Fruit fly (Drosophila melanogaster) whole organism, embryonic: ENCODE results near the gene CG34291.

Source experiments
- Awh ChIP-seq: fragments of 200-800 bp; sonication (Bioruptor generic); IDR thresholded peaks from 2 replicates; pipeline ENCODE4, ENCODE4 v1.3.6; 2022; ENCODE audit warnings: missing biosample characterization, missing genetic modification characterization
- Bgb ChIP-seq: fragments of 200-800 bp; sonication (Bioruptor generic); IDR thresholded peaks from 2 replicates; pipeline ENCODE4 v1.3.6; 2022; ENCODE audit warnings: missing biosample characterization, missing genetic modification characterization; ENCODE audit not compliant: partially characterized antibody
- CG12071 ChIP-seq: fragments of 200-800 bp; sonication (Bioruptor generic); optimal IDR thresholded peaks from 3 replicates; lab custom pipeline; 2018; ENCODE audit warnings: missing biosample characterization, mild to moderate bottlenecking, missing genetic modification characterization
- CG1233 ChIP-seq: fragments of 200-800 bp; sonication (Bioruptor generic); optimal IDR thresholded peaks from 4 replicates; lab custom pipeline; 2018; ENCODE audit warnings: missing biosample characterization, mild to moderate bottlenecking, missing genetic modification characterization
- CG12659 ChIP-seq: fragments of 200-800 bp; sonication (Bioruptor generic); optimal IDR thresholded peaks from 3 replicates; lab custom pipeline; 2017; ENCODE audit warnings: mild to moderate bottlenecking, missing biosample characterization, missing genetic modification reagents, missing genetic modification characterization
- CG13624 ChIP-seq: fragments of 200-800 bp; sonication (Bioruptor generic); optimal IDR thresholded peaks from 2 replicates; lab custom pipeline; 2016; ENCODE audit warnings: missing biosample characterization, missing genetic modification characterization
- CG15514 ChIP-seq: fragments of 200-800 bp; sonication (Bioruptor generic); optimal IDR thresholded peaks from 3 replicates; lab custom pipeline; 2017; ENCODE audit warnings: missing biosample characterization, missing genetic modification characterization, mild to moderate bottlenecking, moderate library complexity, missing genetic modification reagents
- CG16863 ChIP-seq: fragments of 200-800 bp; sonication (Bioruptor generic); optimal IDR thresholded peaks from 3 replicates; lab custom pipeline; 2016; ENCODE audit warnings: missing biosample characterization, missing genetic modification characterization
- CG18764 ChIP-seq: fragments of 200-800 bp; sonication (Bioruptor generic); optimal IDR thresholded peaks from 3 replicates; lab custom pipeline; 2016; ENCODE audit warnings: missing biosample characterization, missing genetic modification characterization
- CG31441 ChIP-seq: fragments of 200-800 bp; sonication (Bioruptor generic); IDR thresholded peaks from 2 replicates; pipeline ENCODE4 v1.3.6; 2022; ENCODE audit warnings: missing biosample characterization, missing genetic modification characterization
- CG6654 ChIP-seq: fragments of 200-800 bp; sonication (Bioruptor generic); optimal IDR thresholded peaks from 2 replicates; lab custom pipeline; 2017; ENCODE audit warnings: missing biosample characterization, mild to moderate bottlenecking, missing genetic modification characterization
- CG7839 ChIP-seq: fragments of 200-800 bp; sonication (Bioruptor generic); optimal IDR thresholded peaks from 3 replicates; lab custom pipeline; 2018; ENCODE audit warnings: missing biosample characterization, mild to moderate bottlenecking, missing genetic modification characterization, moderate library complexity
- CG7928 ChIP-seq: fragments of 200-800 bp; sonication (Bioruptor generic); optimal IDR thresholded peaks from 2 replicates; lab custom pipeline; 2017; ENCODE audit warnings: missing biosample characterization, mild to moderate bottlenecking, missing genetic modification characterization
- CTCF ChIP-seq: fragments of 200-800 bp; sonication (Bioruptor generic); optimal IDR thresholded peaks from 2 replicates; lab custom pipeline; 2017; ENCODE audit warnings: missing biosample characterization, mild to moderate bottlenecking, missing genetic modification characterization, moderate library complexity
- CoRest ChIP-seq: fragments of 200-800 bp; sonication (Bioruptor generic); optimal IDR thresholded peaks from 3 replicates; lab custom pipeline; 2018; ENCODE audit warnings: missing biosample characterization, mild to moderate bottlenecking, missing genetic modification characterization, moderate library complexity
- Drgx ChIP-seq: fragments of 200-800 bp; sonication (Bioruptor generic); IDR thresholded peaks from 2 replicates; pipeline ENCODE4 v1.3.6; 2022; ENCODE audit warnings: missing biosample characterization, missing genetic modification characterization
- E2f2 ChIP-seq: fragments of 200-800 bp; sonication (Bioruptor generic); IDR thresholded peaks from 2 replicates; pipeline ENCODE4 v1.3.6; 2022; ENCODE audit warnings: missing biosample characterization, missing genetic modification characterization
- Eip74EF ChIP-seq, 2 experiments: fragments of 200-800 bp in 1 of 2; fragments of >200 bp in 1 of 2; sonication (Bioruptor generic) in 1 of 2; optimal IDR thresholded peaks; 2 replicates each; lab custom pipeline; 2017 to 2019; ENCODE audit warnings: missing biosample characterization in 2 of 2, missing genetic modification characterization in 2 of 2, mild to moderate bottlenecking in 1 of 2, moderate library complexity in 1 of 2
- Ets65A ChIP-seq: fragments of 200-800 bp; sonication (Bioruptor generic); peaks from one replicate; lab custom pipeline; 2016; ENCODE audit warnings: missing biosample characterization, missing genetic modification characterization
- Ets97D ChIP-seq: fragments of 200-800 bp; sonication (Bioruptor generic); optimal IDR thresholded peaks from 3 replicates; lab custom pipeline; 2016; ENCODE audit warnings: missing biosample characterization, missing genetic modification characterization
- GATAe ChIP-seq: fragments of 200-800 bp; sonication (Bioruptor generic); conservative IDR thresholded peaks from 2 replicates; pipeline ENCODE4 v1.3.6; 2022; ENCODE audit warnings: missing biosample characterization, missing genetic modification characterization
- Gsc ChIP-seq: fragments of 200-800 bp; sonication (Bioruptor generic); IDR thresholded peaks from 2 replicates; pipeline ENCODE4 v1.3.6; 2022; ENCODE audit warnings: missing biosample characterization, missing genetic modification characterization
- HLH54F ChIP-seq: fragments of 200-800 bp; sonication (Bioruptor generic); optimal IDR thresholded peaks from 3 replicates; lab custom pipeline; 2016; ENCODE audit warnings: missing biosample characterization, missing genetic modification characterization
- Hr51 ChIP-seq, 2 experiments: fragments of 200-800 bp; sonication (Bioruptor generic); optimal IDR thresholded peaks; 2 replicates in 1 of 2; 3 replicates in 1 of 2; lab custom pipeline; 2016 to 2018; ENCODE audit warnings: missing biosample characterization in 2 of 2, missing genetic modification characterization in 2 of 2, mild to moderate bottlenecking in 1 of 2, moderate library complexity in 1 of 2
- Jarid2 ChIP-seq: fragments of 200-800 bp; sonication (Bioruptor generic); optimal IDR thresholded peaks from 3 replicates; lab custom pipeline; 2017; ENCODE audit warnings: mild to moderate bottlenecking, missing biosample characterization, missing genetic modification reagents, missing genetic modification characterization
- Kr ChIP-seq: fragments of 200-800 bp; sonication (Bioruptor generic); optimal IDR thresholded peaks from 2 replicates; lab custom pipeline; 2017; ENCODE audit warnings: missing biosample characterization, mild to moderate bottlenecking, missing genetic modification characterization
- Lim3 ChIP-seq: fragments of 200-800 bp; sonication (Bioruptor generic); IDR thresholded peaks from 2 replicates; pipeline ENCODE4 v1.3.6; 2022; ENCODE audit warnings: missing biosample characterization, missing genetic modification characterization
- Lpt ChIP-seq: fragments of >200 bp; optimal IDR thresholded peaks from 2 replicates; lab custom pipeline; 2018; ENCODE audit warnings: missing biosample characterization, missing genetic modification characterization
- Med ChIP-seq: fragments of 200-800 bp; sonication (Bioruptor generic); peaks from one replicate; lab custom pipeline; 2016; ENCODE audit warnings: missing biosample characterization, missing genetic modification characterization, mild to moderate bottlenecking, inconsistent platforms, moderate library complexity
- Opbp ChIP-seq: fragments of 200-800 bp; sonication (Bioruptor generic); IDR thresholded peaks from 3 replicates; pipeline ENCODE4 v1.3.6; 2022; ENCODE audit warnings: missing biosample characterization, missing genetic modification characterization; ENCODE audit not compliant: partially characterized antibody
- Pdp1 ChIP-seq, 2 experiments: fragments of 200-800 bp; sonication (Bioruptor generic); optimal IDR thresholded peaks; 3 replicates each; lab custom pipeline; 2016; ENCODE audit warnings: missing biosample characterization in 2 of 2, missing genetic modification characterization in 2 of 2, mild to moderate bottlenecking in 1 of 2, moderate library complexity in 1 of 2
- Sox100B ChIP-seq: fragments of 200-800 bp; sonication (Bioruptor generic); optimal IDR thresholded peaks from 3 replicates; lab custom pipeline; 2018; ENCODE audit warnings: missing biosample characterization, mild to moderate bottlenecking, missing genetic modification characterization
- Stat92E ChIP-seq, 3 experiments: fragments of >200 bp in 2 of 3; fragments of 200-800 bp in 1 of 3; sonication (Bioruptor generic) in 1 of 3; optimal IDR thresholded peaks; 2 replicates each; lab custom pipeline; 2017 to 2019; ENCODE audit warnings: missing biosample characterization in 3 of 3, missing genetic modification characterization in 3 of 3, mild to moderate bottlenecking in 1 of 3, moderate library complexity in 1 of 3
- Xbp1 ChIP-seq: fragments of 200-800 bp; sonication (Bioruptor generic); optimal IDR thresholded peaks from 3 replicates; lab custom pipeline; 2016; ENCODE audit warnings: missing biosample characterization, mild to moderate bottlenecking, missing genetic modification characterization
- bsh ChIP-seq, 2 experiments: fragments of 200-800 bp; sonication (Bioruptor generic); optimal IDR thresholded peaks; 2 replicates each; lab custom pipeline; 2017 to 2018; ENCODE audit warnings: mild to moderate bottlenecking in 2 of 2, missing biosample characterization in 2 of 2, missing genetic modification characterization in 2 of 2, moderate library complexity in 1 of 2
- cas ChIP-seq: fragments of 200-800 bp; sonication (Bioruptor generic); IDR thresholded peaks from 2 replicates; pipeline ENCODE4 v1.3.6; 2022; ENCODE audit warnings: missing biosample characterization, missing genetic modification characterization
- chinmo ChIP-seq: fragments of 200-800 bp; sonication (Bioruptor generic); IDR thresholded peaks from 4 replicates; pipeline ENCODE4 v1.3.6; 2022; ENCODE audit warnings: missing biosample characterization, missing genetic modification characterization; ENCODE audit not compliant: partially characterized antibody
- eyg ChIP-seq: fragments of 200-800 bp; sonication (Bioruptor generic); optimal IDR thresholded peaks from 3 replicates; lab custom pipeline; 2016; ENCODE audit warnings: missing biosample characterization, missing genetic modification characterization
- gro ChIP-seq: fragments of 200-800 bp; sonication (Bioruptor generic); optimal IDR thresholded peaks from 2 replicates; lab custom pipeline; 2016; ENCODE audit warnings: missing biosample characterization, missing genetic modification characterization
- ken ChIP-seq: fragments of 200-800 bp; sonication (Bioruptor generic); IDR thresholded peaks from 3 replicates; pipeline ENCODE4 v1.3.6; 2022; ENCODE audit warnings: missing biosample characterization, missing genetic modification characterization
- lab ChIP-seq: fragments of 200-800 bp; sonication (Bioruptor generic); optimal IDR thresholded peaks from 3 replicates; lab custom pipeline; 2017; ENCODE audit warnings: missing biosample characterization, missing genetic modification characterization, mild to moderate bottlenecking, moderate library complexity, missing genetic modification reagents
- maf-S ChIP-seq: fragments of 200-800 bp; sonication (Bioruptor generic); optimal IDR thresholded peaks from 2 replicates; lab custom pipeline; 2016; ENCODE audit warnings: missing biosample characterization, missing genetic modification characterization
- nerfin-1 ChIP-seq: fragments of 200-800 bp; sonication (Bioruptor generic); optimal IDR thresholded peaks from 3 replicates; lab custom pipeline; 2019; ENCODE audit warnings: missing biosample characterization, mild to moderate bottlenecking, missing genetic modification characterization, moderate library complexity
- sc ChIP-seq, 3 experiments: fragments of >200 bp in 2 of 3; fragments of 200-800 bp in 1 of 3; sonication (Bioruptor generic) in 1 of 3; optimal IDR thresholded peaks; 2 replicates in 2 of 3; 3 replicates in 1 of 3; lab custom pipeline; 2017; ENCODE audit warnings: mild to moderate bottlenecking in 1 of 3, missing biosample characterization in 1 of 3, missing genetic modification characterization in 1 of 3, missing genetic modification reagents in 1 of 3
- scrt ChIP-seq: fragments of 200-800 bp; sonication (Bioruptor generic); optimal IDR thresholded peaks from 2 replicates; lab custom pipeline; 2018; ENCODE audit warnings: missing biosample characterization, mild to moderate bottlenecking, missing genetic modification characterization, moderate library complexity
- shn ChIP-seq: fragments of 200-800 bp; sonication (Bioruptor generic); optimal IDR thresholded peaks from 3 replicates; lab custom pipeline; 2016; ENCODE audit warnings: missing biosample characterization, missing genetic modification characterization
- sima ChIP-seq: fragments of 200-800 bp; sonication (Bioruptor generic); optimal IDR thresholded peaks from 2 replicates; lab custom pipeline; 2016; ENCODE audit warnings: missing biosample characterization, missing genetic modification characterization
- vvl ChIP-seq: fragments of 200-800 bp; sonication (Bioruptor generic); IDR thresholded peaks from 2 replicates; pipeline ENCODE4 v1.3.6; 2022; ENCODE audit warnings: missing biosample characterization, missing genetic modification characterization

Gene CG34291

DNA sequence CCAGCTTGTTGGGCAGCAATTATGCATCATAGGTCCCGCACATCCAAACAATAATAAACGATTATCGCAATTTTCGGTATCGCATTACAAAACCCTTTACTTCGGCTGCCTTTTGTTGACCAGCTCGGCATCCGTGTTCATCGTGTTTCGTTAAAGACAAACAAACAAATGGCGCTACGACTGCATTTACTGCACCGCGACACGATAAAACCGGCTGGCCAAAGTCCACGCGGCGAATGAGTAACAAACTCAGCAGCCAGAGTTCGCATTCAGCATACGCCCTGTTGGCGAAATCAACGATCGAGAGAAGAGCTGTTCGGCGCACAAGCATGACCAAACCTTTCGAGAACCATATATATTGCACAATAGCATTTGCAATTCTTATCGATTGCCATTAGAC, 38.8 kb upstream of the CG34291 start (continued):
- TF ChIP-seq bsh (GFP tag; optimal IDR thresholded peaks at IDR 0.05; lab: Kevin White, UChicago) (peak in 1 of 2 experiments; percentile 29), Drgx (GFP tag; lab: Robert Waterston, UW) (peak; percentile 25; the same call in 1 of the 2 replicates), cas (no peak), Ets65A (peak; percentile 41), shn (GFP tag; lab: Kevin White, UChicago) (no peak), Gsc (no peak), gro (no peak)

DNA sequence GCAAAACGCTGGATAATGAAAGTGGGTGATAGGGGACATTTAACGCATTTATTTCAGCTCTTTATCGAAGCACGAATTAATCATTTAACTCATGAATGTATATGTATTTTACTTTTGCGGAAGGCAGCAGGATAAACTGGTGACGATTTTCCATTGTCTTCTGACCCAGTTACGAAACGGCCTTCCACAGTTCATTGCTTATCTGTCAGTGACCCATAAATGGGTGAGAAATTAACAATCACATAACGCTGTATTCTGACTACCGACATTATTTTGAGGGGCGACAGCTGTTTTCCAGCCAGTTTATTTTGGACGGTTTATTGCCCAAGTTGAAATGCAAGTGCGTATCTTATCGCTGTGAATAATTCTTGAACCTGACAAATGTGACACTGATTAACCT, 38.0 kb upstream of the CG34291 start:
- TF ChIP-seq ken (no peak), CG18764 (GFP tag; lab: Kevin White, UChicago) (no peak), Opbp (GFP tag; lab: Robert Waterston, UW) (no peak), Xbp1 (no peak), Lpt (GFP tag; lab: Kevin White, UChicago) (no peak), CG12071 (GFP tag; lab: Kevin White, UChicago) (no peak), eyg (GFP tag; lab: Kevin White, UChicago) (no peak), lab (GFP tag; lab: Kevin White, UChicago) (no peak), CTCF (GFP tag; lab: Kevin White, UChicago) (no peak), Lim3 (GFP tag; lab: Robert Waterston, UW) (no peak)
- TF ChIP-seq, all 482 proteins: peak for 0

DNA sequence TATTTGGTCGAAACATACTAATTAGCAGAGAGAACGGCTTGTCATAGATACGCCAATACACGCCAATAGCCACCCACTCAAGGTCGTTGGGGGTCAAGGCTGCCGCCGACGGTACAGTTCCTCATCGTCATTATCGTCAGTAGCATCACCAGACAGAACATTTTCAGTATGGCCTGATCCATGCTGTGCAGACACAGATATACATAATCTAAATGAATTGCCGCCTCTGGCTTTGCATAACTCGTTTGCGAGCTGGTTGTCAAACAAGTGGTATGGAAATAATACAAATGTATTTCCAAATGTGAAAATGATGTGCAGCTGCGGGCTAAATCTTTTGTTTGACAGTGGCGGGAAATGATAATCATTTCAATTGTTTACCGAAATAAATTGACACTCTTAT, 37.6 kb upstream of the CG34291 start:
- TF ChIP-seq Sox100B (no peak), Awh (GFP tag; lab: Robert Waterston, UW) (no peak), Eip74EF (GFP tag; optimal IDR thresholded peaks at IDR 0.05; lab: Kevin White, UChicago) (no peak), CoRest (tag; lab: Kevin White, UChicago) (no peak), Ets97D (GFP tag; lab: Kevin White, UChicago) (no peak), CG6654 (GFP tag; lab: Kevin White, UChicago) (no peak), scrt (GFP tag; lab: Kevin White, UChicago) (no peak), CG12659 (GFP tag; lab: Kevin White, UChicago) (no peak), Pdp1 (GFP tag; optimal IDR thresholded peaks at IDR 0.05; lab: Kevin White, UChicago) (peak in 1 of 2 experiments; percentile 13), CG31441 (GFP tag; lab: Robert Waterston, UW) (no peak), Kr (GFP tag; lab: Kevin White, UChicago) (no peak), nerfin-1 (tag; lab: Kevin White, UChicago) (no peak), vvl (GFP tag; lab: Robert Waterston, UW) (peak; percentile 71), CG7928 (no peak), maf-S (GFP tag; lab: Kevin White, UChicago) (no peak), E2f2 (GFP tag; lab: Robert Waterston, UW) (no peak), Hr51 (GFP tag; optimal IDR thresholded peaks at IDR 0.05; lab: Kevin White, UChicago) (no peak), CG16863 (GFP tag; lab: Kevin White, UChicago) (no peak), chinmo (GFP tag; lab: Robert Waterston, UW) (0 out of 4 replicates have a peak, but pooled peaks have one; percentile 51), Jarid2 (no peak), CG13624 (GFP tag; lab: Kevin White, UChicago) (no peak), sc (optimal IDR thresholded peaks at IDR 0.05; lab: Kevin White, UChicago) (no peak), sc (GFP tag; optimal IDR thresholded peaks at IDR 0.05; lab: Kevin White, UChicago) (no peak), Bgb (GFP tag; lab: Robert Waterston, UW) (0 out of 2 replicates have a peak, but pooled peaks have one; percentile 10), sima (GFP tag; lab: Kevin White, UChicago) (no peak), CG7839 (tag; lab: Kevin White, UChicago) (no peak), CG1233 (GFP tag; lab: Kevin White, UChicago) (no peak), Stat92E (GFP tag; optimal IDR thresholded peaks at IDR 0.05; lab: Kevin White, UChicago) (no peak), GATAe (no peak), CG15514 (GFP tag; lab: Kevin White, UChicago) (no peak), Med (GFP tag; lab: Kevin White, UChicago) (peak; percentile 47), HLH54F (GFP tag; lab: Kevin White, UChicago) (no peak)
